Worm (Caenorhabditis elegans) whole organism, L4 larva: ENCODE results near the gene C13A2.3.

Experiments
- F49E8.2 ChIP-seq: sonication (generic microtip); optimal IDR thresholded peaks from 2 replicates; lab custom pipeline; 2016; ENCODE audit warnings: missing compliant biosample characterization, mild to moderate bottlenecking, missing genetic modification characterization, borderline replicate concordance
- jun-1 ChIP-seq: fragments of 150-350 bp; optimal IDR thresholded peaks from 2 replicates; lab custom pipeline; 2014; ENCODE audit warnings: missing biosample characterization, missing genetic modification reagents, missing genetic modification characterization
- lin-38 ChIP-seq: fragments of 200-800 bp; sonication (Bioruptor generic); IDR thresholded peaks from 2 replicates; pipeline ENCODE4 v1.3.6; 2022; ENCODE audit warnings: missing genetic modification reagents, missing genetic modification characterization, missing compliant biosample characterization
- lin-39 ChIP-seq: fragments of 150-350 bp; optimal IDR thresholded peaks from 2 replicates; lab custom pipeline; 2014; ENCODE audit warnings: missing biosample characterization, missing genetic modification reagents, missing genetic modification characterization
- nhr-237 ChIP-seq: sonication (generic microtip); optimal IDR thresholded peaks from 2 replicates; lab custom pipeline; 2017; ENCODE audit warnings: missing biosample characterization, missing genetic modification characterization
- zfp-2 ChIP-seq: sonication (generic microtip); optimal IDR thresholded peaks from 2 replicates; lab custom pipeline; 2016; ENCODE audit warnings: mild to moderate bottlenecking, missing genetic modification characterization, missing compliant biosample characterization
- ztf-11 ChIP-seq: fragments of 150-350 bp; optimal IDR thresholded peaks from 2 replicates; lab custom pipeline; 2014; ENCODE audit warnings: missing biosample characterization, missing genetic modification characterization

DNA sequence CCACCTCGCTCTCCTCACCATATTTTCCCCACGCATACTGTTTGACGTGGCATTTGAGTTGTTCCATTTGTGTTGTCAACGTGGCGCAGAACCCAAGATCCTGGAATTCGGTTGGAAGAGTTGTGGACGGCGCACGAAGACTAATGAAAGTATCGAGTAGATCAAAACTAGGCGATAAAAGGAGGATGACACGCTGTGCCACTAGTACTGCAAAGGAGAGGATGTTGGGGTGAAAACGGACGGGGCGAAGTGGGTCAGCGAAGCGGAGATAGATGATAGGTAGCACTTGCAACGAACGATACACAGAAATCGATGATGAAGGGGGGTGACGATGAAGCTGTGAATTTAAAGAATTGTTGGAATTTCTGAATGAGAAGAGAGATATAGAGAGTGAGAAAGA is 35.2 kb upstream of the C13A2.3 start, which contains the start of gene C05C8.7:
- TF ChIP-seq ztf-11 (tag; lab: Kevin White, UChicago) (no peak), lin-39 (tag; lab: Kevin White, UChicago) (no peak), lin-38 (GFP tag; lab: Robert Waterston, UW) (no peak), F49E8.2 (no peak), nhr-237 (no peak), jun-1 (tag; lab: Kevin White, UChicago) (no peak), zfp-2 (no peak)
